Fruit fly (Drosophila melanogaster) whole organism, embryonic: ENCODE results near the gene Vti1a.

Experiments
- Awh ChIP-seq: fragments of 200-800 bp; sonication (Bioruptor generic); IDR thresholded peaks from 2 replicates; pipeline ENCODE4, ENCODE4 v1.3.6; 2022; ENCODE audit warnings: missing biosample characterization, missing genetic modification characterization
- BEAF-32 ChIP-seq: fragments of 200-800 bp; sonication (Bioruptor generic); optimal IDR thresholded peaks from 3 replicates; lab custom pipeline; 2017; ENCODE audit warnings: missing biosample characterization, missing genetic modification characterization, mild to moderate bottlenecking, moderate library complexity, missing genetic modification reagents
- BtbVII ChIP-seq: fragments of 200-800 bp; sonication (Bioruptor generic); optimal IDR thresholded peaks from 3 replicates; lab custom pipeline; 2017; ENCODE audit warnings: missing biosample characterization, mild to moderate bottlenecking, missing genetic modification characterization
- CG12391 ChIP-seq: fragments of 200-800 bp; sonication (Bioruptor generic); optimal IDR thresholded peaks from 3 replicates; lab custom pipeline; 2018; ENCODE audit warnings: missing biosample characterization, mild to moderate bottlenecking, missing genetic modification characterization, moderate library complexity
- CG13775 ChIP-seq: fragments of 200-800 bp; sonication (Bioruptor generic); optimal IDR thresholded peaks from 3 replicates; lab custom pipeline; 2017; ENCODE audit warnings: missing biosample characterization, mild to moderate bottlenecking, missing genetic modification characterization
- CG13894 ChIP-seq: fragments of 200-800 bp; sonication (Bioruptor generic); optimal IDR thresholded peaks from 3 replicates; lab custom pipeline; 2018; ENCODE audit warnings: missing biosample characterization, mild to moderate bottlenecking, missing genetic modification characterization, moderate library complexity
- CG14014 ChIP-seq: fragments of 200-800 bp; sonication (Bioruptor generic); IDR thresholded peaks from 2 replicates; pipeline ENCODE4 v1.3.6; 2022; ENCODE audit warnings: missing biosample characterization, missing genetic modification characterization
- CG14667 ChIP-seq: fragments of 200-800 bp; sonication (Bioruptor generic); IDR thresholded peaks from 2 replicates; pipeline ENCODE4 v1.3.6; 2022; ENCODE audit warnings: missing biosample characterization, missing genetic modification characterization
- CG15073 ChIP-seq: fragments of 200-800 bp; sonication (Bioruptor generic); optimal IDR thresholded peaks from 2 replicates; lab custom pipeline; 2016; ENCODE audit warnings: missing biosample characterization, missing genetic modification characterization
- CG17186 ChIP-seq: fragments of 200-800 bp; sonication (Bioruptor generic); optimal IDR thresholded peaks from 3 replicates; lab custom pipeline; 2017; ENCODE audit warnings: missing biosample characterization, missing genetic modification reagents, missing genetic modification characterization
- CG17385 ChIP-seq: fragments of 200-800 bp; sonication (Bioruptor generic); optimal IDR thresholded peaks from 3 replicates; lab custom pipeline; 2018; ENCODE audit warnings: missing biosample characterization, mild to moderate bottlenecking, missing genetic modification characterization
- CG18619 ChIP-seq: fragments of 200-800 bp; sonication (Bioruptor generic); optimal IDR thresholded peaks from 3 replicates; lab custom pipeline; 2017; ENCODE audit warnings: missing biosample characterization, mild to moderate bottlenecking, missing genetic modification characterization
- CG2202 ChIP-seq: fragments of 200-800 bp; sonication (Bioruptor generic); optimal IDR thresholded peaks from 2 replicates; lab custom pipeline; 2018; ENCODE audit warnings: missing biosample characterization, mild to moderate bottlenecking, missing genetic modification characterization
- CG31224 ChIP-seq: fragments of 200-800 bp; sonication (Bioruptor generic); IDR thresholded peaks from 2 replicates; pipeline ENCODE4 v1.3.6; 2022; ENCODE audit warnings: missing biosample characterization, missing genetic modification characterization
- CG31441 ChIP-seq: fragments of 200-800 bp; sonication (Bioruptor generic); IDR thresholded peaks from 2 replicates; pipeline ENCODE4 v1.3.6; 2022; ENCODE audit warnings: missing biosample characterization, missing genetic modification characterization
- CG3163 ChIP-seq: fragments of 200-800 bp; sonication (Bioruptor generic); optimal IDR thresholded peaks from 3 replicates; lab custom pipeline; 2016; ENCODE audit warnings: missing biosample characterization, missing genetic modification characterization
- CG32532 ChIP-seq: fragments of 200-800 bp; sonication (Bioruptor generic); IDR thresholded peaks from 2 replicates; pipeline ENCODE4 v1.3.6; 2022; ENCODE audit warnings: missing biosample characterization, missing genetic modification characterization
- CG34422 ChIP-seq: fragments of 200-800 bp; sonication (Bioruptor generic); IDR thresholded peaks from 3 replicates; pipeline ENCODE4 v1.3.6; 2022; ENCODE audit warnings: missing biosample characterization, missing genetic modification characterization
- CG3995 ChIP-seq: fragments of 200-800 bp; sonication (Bioruptor generic); optimal IDR thresholded peaks from 3 replicates; lab custom pipeline; 2016; ENCODE audit warnings: missing biosample characterization, missing genetic modification characterization
- CG5180 ChIP-seq: fragments of 200-800 bp; sonication (Bioruptor generic); optimal IDR thresholded peaks from 3 replicates; lab custom pipeline; 2017; ENCODE audit warnings: missing biosample characterization, missing genetic modification characterization, mild to moderate bottlenecking, moderate library complexity, missing genetic modification reagents
- CG6272 ChIP-seq: fragments of 200-800 bp; sonication (Bioruptor generic); IDR thresholded peaks from 2 replicates; pipeline ENCODE4 v1.3.6; 2022; ENCODE audit warnings: missing biosample characterization, missing genetic modification characterization
- CG7963 ChIP-seq: fragments of 200-800 bp; sonication (Bioruptor generic); IDR thresholded peaks from 3 replicates; pipeline ENCODE4 v1.3.6; 2022; ENCODE audit warnings: missing biosample characterization, missing genetic modification characterization; ENCODE audit not compliant: partially characterized antibody
- Dad ChIP-seq: fragments of 200-800 bp; sonication (Bioruptor generic); optimal IDR thresholded peaks from 3 replicates; lab custom pipeline; 2016; ENCODE audit warnings: missing biosample characterization, missing genetic modification characterization
- Dbx ChIP-seq: fragments of 200-800 bp; sonication (Bioruptor generic); IDR thresholded peaks from 3 replicates; pipeline ENCODE4 v1.3.6; 2022; ENCODE audit warnings: missing biosample characterization, missing genetic modification characterization
- Hey ChIP-seq: fragments of 200-800 bp; sonication (Bioruptor generic); optimal IDR thresholded peaks from 3 replicates; lab custom pipeline; 2018; ENCODE audit warnings: missing biosample characterization, mild to moderate bottlenecking, missing genetic modification characterization
- MESR4 ChIP-seq: fragments of 200-800 bp; sonication (Bioruptor generic); optimal IDR thresholded peaks from 2 replicates; lab custom pipeline; 2018; ENCODE audit warnings: missing biosample characterization, mild to moderate bottlenecking, missing genetic modification characterization, moderate library complexity
- Neu2 ChIP-seq: fragments of 200-800 bp; sonication (Bioruptor generic); optimal IDR thresholded peaks from 3 replicates; lab custom pipeline; 2016; ENCODE audit warnings: missing biosample characterization, missing genetic modification characterization, borderline replicate concordance
- Nf-YA ChIP-seq: fragments of 200-800 bp; sonication (Bioruptor generic); IDR thresholded peaks from 2 replicates; pipeline ENCODE4 v1.3.6; 2022; ENCODE audit warnings: missing biosample characterization, missing genetic modification characterization
- Rx ChIP-seq: fragments of 200-800 bp; sonication (Bioruptor generic); IDR thresholded peaks from 2 replicates; pipeline ENCODE4 v1.3.6; 2022; ENCODE audit warnings: missing biosample characterization, missing genetic modification characterization
- Spps ChIP-seq: fragments of 200-800 bp; sonication (Bioruptor generic); optimal IDR thresholded peaks from 2 replicates; lab custom pipeline; 2018; ENCODE audit warnings: missing biosample characterization, mild to moderate bottlenecking, missing genetic modification characterization
- Stat92E ChIP-seq, 3 experiments: fragments of >200 bp in 2 of 3; fragments of 200-800 bp in 1 of 3; sonication (Bioruptor generic) in 1 of 3; optimal IDR thresholded peaks; 2 replicates each; lab custom pipeline; 2017 to 2019; ENCODE audit warnings: missing biosample characterization in 3 of 3, missing genetic modification characterization in 3 of 3, mild to moderate bottlenecking in 1 of 3, moderate library complexity in 1 of 3
- Usf ChIP-seq: fragments of 200-800 bp; sonication (Bioruptor generic); optimal IDR thresholded peaks from 2 replicates; lab custom pipeline; 2017; ENCODE audit warnings: missing genotype, missing biosample characterization, missing genetic modification characterization
- ato ChIP-seq: fragments of 200-800 bp; sonication (Bioruptor generic); IDR thresholded peaks from 2 replicates; pipeline ENCODE4 v1.3.6; 2022; ENCODE audit warnings: missing biosample characterization, missing genetic modification characterization; ENCODE audit not compliant: partially characterized antibody
- br ChIP-seq: fragments of >200 bp; optimal IDR thresholded peaks from 2 replicates; lab custom pipeline; 2017
- caup ChIP-seq: fragments of 200-800 bp; sonication (Bioruptor generic); optimal IDR thresholded peaks from 3 replicates; lab custom pipeline; 2017; ENCODE audit warnings: missing biosample characterization, mild to moderate bottlenecking, missing genetic modification characterization, moderate library complexity; ENCODE audit not compliant: severe bottlenecking
- chinmo ChIP-seq: fragments of 200-800 bp; sonication (Bioruptor generic); IDR thresholded peaks from 4 replicates; pipeline ENCODE4 v1.3.6; 2022; ENCODE audit warnings: missing biosample characterization, missing genetic modification characterization; ENCODE audit not compliant: partially characterized antibody
- cwo ChIP-seq: fragments of 200-800 bp; sonication (Bioruptor generic); optimal IDR thresholded peaks from 3 replicates; lab custom pipeline; 2017; ENCODE audit warnings: missing biosample characterization, missing genetic modification characterization, mild to moderate bottlenecking, moderate library complexity, missing genetic modification reagents
- dan ChIP-seq: fragments of 200-800 bp; sonication (Bioruptor generic); IDR thresholded peaks from 2 replicates; pipeline ENCODE4 v1.3.6; 2022; ENCODE audit warnings: missing biosample characterization, missing genetic modification characterization
- dm ChIP-seq: fragments of 200-800 bp; sonication (Bioruptor generic); optimal IDR thresholded peaks from 3 replicates; lab custom pipeline; 2016; ENCODE audit warnings: missing biosample characterization, missing genetic modification characterization
- dpn ChIP-seq, 2 experiments: fragments of 200-800 bp; sonication (Bioruptor generic); optimal IDR thresholded peaks; 3 replicates each; lab custom pipeline; 2016; ENCODE audit warnings: missing biosample characterization in 2 of 2, missing genetic modification characterization in 2 of 2
- fd64A ChIP-seq: fragments of 200-800 bp; sonication (Bioruptor generic); optimal IDR thresholded peaks from 3 replicates; lab custom pipeline; 2018; ENCODE audit warnings: missing biosample characterization, mild to moderate bottlenecking, missing genetic modification characterization
- fru ChIP-seq: fragments of >200 bp; optimal IDR thresholded peaks from 2 replicates; lab custom pipeline; 2017
- gce ChIP-seq: fragments of 200-800 bp; sonication (Bioruptor generic); IDR thresholded peaks from 3 replicates; pipeline ENCODE4 v1.3.6; 2022; ENCODE audit warnings: missing biosample characterization, missing genetic modification characterization
- grn ChIP-seq: fragments of 200-800 bp; sonication (Bioruptor generic); optimal IDR thresholded peaks from 3 replicates; lab custom pipeline; 2017; ENCODE audit warnings: missing biosample characterization, missing genetic modification characterization
- luna ChIP-seq: fragments of 200-800 bp; sonication (Bioruptor generic); optimal IDR thresholded peaks from 2 replicates; lab custom pipeline; 2016; ENCODE audit warnings: missing biosample characterization, missing genetic modification characterization
- maf-S ChIP-seq: fragments of 200-800 bp; sonication (Bioruptor generic); optimal IDR thresholded peaks from 2 replicates; lab custom pipeline; 2016; ENCODE audit warnings: missing biosample characterization, missing genetic modification characterization
- nom ChIP-seq: fragments of 200-800 bp; sonication (Bioruptor generic); optimal IDR thresholded peaks from 2 replicates; lab custom pipeline; 2017; ENCODE audit warnings: missing biosample characterization, missing genetic modification characterization, mild to moderate bottlenecking, moderate library complexity, missing genetic modification reagents
- run ChIP-seq: fragments of 200-800 bp; sonication (Bioruptor generic); optimal IDR thresholded peaks from 3 replicates; lab custom pipeline; 2018; ENCODE audit warnings: missing biosample characterization, mild to moderate bottlenecking, missing genetic modification characterization
- toy ChIP-seq: fragments of 200-800 bp; sonication (Bioruptor generic); IDR thresholded peaks from 2 replicates; pipeline ENCODE4 v1.3.6; 2022; ENCODE audit warnings: missing biosample characterization, missing genetic modification characterization
- usp ChIP-seq: fragments of >200 bp; optimal IDR thresholded peaks from 2 replicates; lab custom pipeline; 2017; ENCODE audit warnings: missing biosample characterization, missing genetic modification characterization
- wdn ChIP-seq: fragments of 200-800 bp; sonication (Bioruptor generic); IDR thresholded peaks from 2 replicates; pipeline ENCODE4 v1.3.6; 2022; ENCODE audit warnings: missing biosample characterization, missing genetic modification characterization

Gene Vti1a

DNA sequence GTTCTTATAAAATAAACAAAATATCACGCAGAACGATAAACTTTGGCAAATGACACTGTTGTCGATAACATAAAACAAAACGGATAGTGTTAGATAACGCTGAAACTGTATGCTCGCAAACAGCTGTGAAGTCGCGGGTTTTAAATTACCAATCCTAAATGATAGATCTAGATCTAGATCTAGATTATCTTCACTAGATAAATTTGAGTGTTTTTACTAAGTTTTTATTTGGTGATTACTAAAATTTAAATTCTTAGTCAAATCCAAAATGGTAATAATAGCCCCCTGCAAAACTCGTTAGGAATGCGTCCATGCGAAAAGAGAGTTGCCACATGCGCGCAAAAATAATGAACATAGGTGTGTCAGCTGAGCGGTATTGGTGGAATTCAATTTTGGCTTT is 38.7 kb downstream of the Vti1a start, which contains the start of the genes MED30 and Rev1 (continued):
- TF ChIP-seq Stat92E (GFP tag; optimal IDR thresholded peaks at IDR 0.05; lab: Kevin White, UChicago), result no peak
- no peak for TF ChIP-seq fru (lab: Kevin White, UChicago)
- TF ChIP-seq dpn (GFP tag; optimal IDR thresholded peaks at IDR 0.05; lab: Kevin White, UChicago), result peak; percentile 97
- peak; percentile 71 for TF ChIP-seq nom (GFP tag; lab: Kevin White, UChicago)
- peak; percentile 73 for TF ChIP-seq Usf (GFP tag; lab: Kevin White, UChicago)
- peak; percentile 91 for TF ChIP-seq luna (GFP tag; lab: Kevin White, UChicago)
- peak; percentile 60 for TF ChIP-seq CG17186 (GFP tag; lab: Kevin White, UChicago)
- TF ChIP-seq CG31224 (GFP tag; lab: Robert Waterston, UW), result peak; percentile 87
- peak; percentile 93 for TF ChIP-seq dm (GFP tag; lab: Kevin White, UChicago)
- TF ChIP-seq gce (GFP tag; lab: Robert Waterston, UW), result peak; percentile 80
- TF ChIP-seq CG6272, result peak; percentile 86
- no peak for TF ChIP-seq br (lab: Kevin White, UChicago)
- no peak for TF ChIP-seq CG7963
- TF ChIP-seq fd64A (GFP tag; lab: Kevin White, UChicago), result peak; percentile 65
- peak; percentile 87 for TF ChIP-seq cwo
- TF ChIP-seq wdn (GFP tag; lab: Robert Waterston, UW), result peak; percentile 88
- peak; percentile 61 for TF ChIP-seq Hey (tag; lab: Kevin White, UChicago)
- TF ChIP-seq CG13775 (GFP tag; lab: Kevin White, UChicago), result peak; percentile 89
- TF ChIP-seq CG17385 (GFP tag; lab: Kevin White, UChicago), result peak; percentile 88
- TF ChIP-seq Dbx (GFP tag; lab: Robert Waterston, UW), result peak; percentile 94
- peak; percentile 95 for TF ChIP-seq Dad (GFP tag; lab: Kevin White, UChicago)
- peak; percentile 93 for TF ChIP-seq caup (GFP tag; lab: Kevin White, UChicago)
- peak; percentile 93 for TF ChIP-seq grn (GFP tag; lab: Kevin White, UChicago)
- peak; percentile 73 for TF ChIP-seq MESR4 (GFP tag; lab: Kevin White, UChicago)
- TF ChIP-seq BtbVII (GFP tag; lab: Kevin White, UChicago), result peak; percentile 89
- TF ChIP-seq CG32532 (GFP tag; lab: Robert Waterston, UW), result peak; percentile 95
- TF ChIP-seq ato (GFP tag; lab: Robert Waterston, UW), result no peak
- TF ChIP-seq CG14667, result peak; percentile 84
- TF ChIP-seq CG2202 (tag; lab: Kevin White, UChicago), result peak; percentile 82
- TF ChIP-seq Rx (GFP tag; lab: Robert Waterston, UW), result peak; percentile 88
- peak; percentile 85 for TF ChIP-seq Nf-YA (GFP tag; lab: Robert Waterston, UW)
- 0 out of 2 replicates have a peak, but pooled peaks have one; percentile 46 for TF ChIP-seq dan (GFP tag; lab: Robert Waterston, UW)
- TF ChIP-seq CG31441 (GFP tag; lab: Robert Waterston, UW), result peak; percentile 93
- TF ChIP-seq CG15073, result peak; percentile 64
- TF ChIP-seq CG34422 (GFP tag; lab: Robert Waterston, UW), result peak; percentile 86
- peak; percentile 90 for TF ChIP-seq CG3995 (GFP tag; lab: Kevin White, UChicago)
- peak; percentile 68 for TF ChIP-seq CG5180 (GFP tag; lab: Kevin White, UChicago)
- peak; percentile 70 for TF ChIP-seq Spps
- peak; percentile 91 for TF ChIP-seq CG18619 (GFP tag; lab: Kevin White, UChicago)
- TF ChIP-seq CG3163 (GFP tag; lab: Kevin White, UChicago), result peak; percentile 89
- peak; percentile 63; the same call in 1 of the 2 replicates for TF ChIP-seq toy (GFP tag; lab: Robert Waterston, UW)
- TF ChIP-seq CG13894, result no peak
- TF ChIP-seq CG14014, result peak; percentile 94
- 0 out of 4 replicates have a peak, but pooled peaks have one; percentile 53 for TF ChIP-seq chinmo (GFP tag; lab: Robert Waterston, UW)
- TF ChIP-seq usp (GFP tag; lab: Kevin White, UChicago), result no peak
- TF ChIP-seq Awh (GFP tag; lab: Robert Waterston, UW), result peak; percentile 88
- peak; percentile 96 for TF ChIP-seq maf-S (GFP tag; lab: Kevin White, UChicago)
- TF ChIP-seq run (tag; lab: Kevin White, UChicago), result peak; percentile 74
- TF ChIP-seq Neu2 (GFP tag; lab: Kevin White, UChicago), result peak; percentile 71
- peak; percentile 95 for TF ChIP-seq CG12391 (tag; lab: Kevin White, UChicago)
- TF ChIP-seq BEAF-32, result peak; percentile 60
